Fruit fly (Drosophila melanogaster) whole organism, embryonic: ENCODE data around the gene CG46523.

ENCODE experiments used
- Abd-B ChIP-seq: fragments of 200-800 bp; sonication (Bioruptor generic); optimal IDR thresholded peaks from 2 replicates; lab custom pipeline; 2018; ENCODE audit warnings: missing biosample characterization, mild to moderate bottlenecking, missing genetic modification characterization, moderate library complexity
- CG10979 ChIP-seq: fragments of 200-800 bp; sonication (Bioruptor generic); optimal IDR thresholded peaks from 2 replicates; lab custom pipeline; 2018; ENCODE audit warnings: missing biosample characterization, mild to moderate bottlenecking, missing genetic modification characterization, moderate library complexity
- CG15696 ChIP-seq: fragments of 200-800 bp; sonication (Bioruptor generic); optimal IDR thresholded peaks from 2 replicates; lab custom pipeline; 2019; ENCODE audit warnings: missing biosample characterization, mild to moderate bottlenecking, missing genetic modification characterization, moderate library complexity
- CG18262 ChIP-seq: fragments of 200-800 bp; optimal IDR thresholded peaks from 3 replicates; lab custom pipeline; 2019; ENCODE audit warnings: missing biosample characterization, mild to moderate bottlenecking, missing genetic modification characterization, moderate library complexity
- CG18619 ChIP-seq: fragments of 200-800 bp; sonication (Bioruptor generic); optimal IDR thresholded peaks from 3 replicates; lab custom pipeline; 2017; ENCODE audit warnings: missing biosample characterization, mild to moderate bottlenecking, missing genetic modification characterization
- CG2129 ChIP-seq: fragments of 200-800 bp; sonication (Bioruptor generic); IDR thresholded peaks from 2 replicates; pipeline ENCODE4 v1.3.6; 2022; ENCODE audit warnings: missing biosample characterization, missing genetic modification characterization; ENCODE audit not compliant: partially characterized antibody
- CG3281 ChIP-seq: fragments of 200-800 bp; sonication (Bioruptor generic); optimal IDR thresholded peaks from 3 replicates; lab custom pipeline; 2017; ENCODE audit warnings: missing biosample characterization, mild to moderate bottlenecking, missing genetic modification characterization
- CG34422 ChIP-seq: fragments of 200-800 bp; sonication (Bioruptor generic); IDR thresholded peaks from 3 replicates; pipeline ENCODE4 v1.3.6; 2022; ENCODE audit warnings: missing biosample characterization, missing genetic modification characterization
- CG4404 ChIP-seq: fragments of 200-800 bp; sonication (Bioruptor generic); IDR thresholded peaks from 2 replicates; pipeline ENCODE4 v1.3.6; 2022; ENCODE audit warnings: missing biosample characterization, missing genetic modification characterization
- CG4707 ChIP-seq: fragments of 200-800 bp; sonication (Bioruptor generic); optimal IDR thresholded peaks from 2 replicates; lab custom pipeline; 2018; ENCODE audit warnings: missing biosample characterization, mild to moderate bottlenecking, missing genetic modification characterization, moderate library complexity
- CG7839 ChIP-seq: fragments of 200-800 bp; sonication (Bioruptor generic); optimal IDR thresholded peaks from 3 replicates; lab custom pipeline; 2018; ENCODE audit warnings: missing biosample characterization, mild to moderate bottlenecking, missing genetic modification characterization, moderate library complexity
- CG8290 ChIP-seq, 3 experiments: fragments of 200-800 bp; sonication (Bioruptor generic); optimal IDR thresholded peaks; 2 replicates each; lab custom pipeline; 2016 to 2019; ENCODE audit warnings: missing biosample characterization in 3 of 3, missing genetic modification characterization in 3 of 3, mild to moderate bottlenecking in 2 of 3, moderate library complexity in 1 of 3
- CG8359 ChIP-seq: fragments of 200-800 bp; sonication (Bioruptor generic); optimal IDR thresholded peaks from 2 replicates; lab custom pipeline; 2017; ENCODE audit warnings: missing biosample characterization, mild to moderate bottlenecking, missing genetic modification characterization, borderline replicate concordance
- CG9817 ChIP-seq: fragments of 200-800 bp; sonication (Bioruptor generic); optimal IDR thresholded peaks from 2 replicates; lab custom pipeline; 2018; ENCODE audit warnings: missing biosample characterization, mild to moderate bottlenecking, missing genetic modification characterization, moderate library complexity
- Dad ChIP-seq: fragments of 200-800 bp; sonication (Bioruptor generic); optimal IDR thresholded peaks from 3 replicates; lab custom pipeline; 2016; ENCODE audit warnings: missing biosample characterization, missing genetic modification characterization
- Dbx ChIP-seq: fragments of 200-800 bp; sonication (Bioruptor generic); IDR thresholded peaks from 3 replicates; pipeline ENCODE4 v1.3.6; 2022; ENCODE audit warnings: missing biosample characterization, missing genetic modification characterization
- Dip2 ChIP-seq: fragments of 200-800 bp; sonication (Bioruptor generic); IDR thresholded peaks from 2 replicates; pipeline ENCODE4 v1.3.6; 2022; ENCODE audit warnings: missing biosample characterization, missing genetic modification characterization
- GATAe ChIP-seq: fragments of 200-800 bp; sonication (Bioruptor generic); conservative IDR thresholded peaks from 2 replicates; pipeline ENCODE4 v1.3.6; 2022; ENCODE audit warnings: missing biosample characterization, missing genetic modification characterization
- HLHmδ ChIP-seq: fragments of 200-800 bp; sonication (Bioruptor generic); optimal IDR thresholded peaks from 2 replicates; lab custom pipeline; 2018; ENCODE audit warnings: missing biosample characterization, mild to moderate bottlenecking, missing genetic modification characterization, moderate library complexity
- Hand ChIP-seq: fragments of 200-800 bp; sonication (Bioruptor generic); optimal IDR thresholded peaks from 2 replicates; lab custom pipeline; 2017; ENCODE audit warnings: mild to moderate bottlenecking, missing biosample characterization, missing genetic modification reagents, missing genetic modification characterization
- Hr39 ChIP-seq: fragments of >200 bp; optimal IDR thresholded peaks from 2 replicates; lab custom pipeline; 2017
- Hr51 ChIP-seq, 2 experiments: fragments of 200-800 bp; sonication (Bioruptor generic); optimal IDR thresholded peaks; 2 replicates in 1 of 2; 3 replicates in 1 of 2; lab custom pipeline; 2016 to 2018; ENCODE audit warnings: missing biosample characterization in 2 of 2, missing genetic modification characterization in 2 of 2, mild to moderate bottlenecking in 1 of 2, moderate library complexity in 1 of 2
- Hr78 ChIP-seq, 2 experiments: fragments of 200-800 bp in 1 of 2; fragments of >200 bp in 1 of 2; sonication (Bioruptor generic) in 1 of 2; optimal IDR thresholded peaks; 2 replicates each; lab custom pipeline; 2017 to 2019; ENCODE audit warnings: missing biosample characterization in 2 of 2, missing genetic modification characterization in 2 of 2, mild to moderate bottlenecking in 1 of 2, moderate library complexity in 1 of 2
- MESR4 ChIP-seq: fragments of 200-800 bp; sonication (Bioruptor generic); optimal IDR thresholded peaks from 2 replicates; lab custom pipeline; 2018; ENCODE audit warnings: missing biosample characterization, mild to moderate bottlenecking, missing genetic modification characterization, moderate library complexity
- Nf-YB ChIP-seq: fragments of 200-800 bp; sonication (Bioruptor generic); optimal IDR thresholded peaks from 3 replicates; lab custom pipeline; 2019; ENCODE audit warnings: missing biosample characterization, mild to moderate bottlenecking, missing genetic modification characterization, moderate library complexity
- Rfx ChIP-seq: fragments of 200-800 bp; sonication (Bioruptor generic); IDR thresholded peaks from 2 replicates; pipeline ENCODE4 v1.3.6; 2022; ENCODE audit warnings: missing biosample characterization, missing genetic modification characterization
- Six4 ChIP-seq: fragments of 200-800 bp; sonication (Bioruptor generic); optimal IDR thresholded peaks from 2 replicates; lab custom pipeline; 2016; ENCODE audit warnings: missing biosample characterization, missing genetic modification characterization
- Trl ChIP-seq, 3 experiments: fragments of >200 bp in 2 of 3; fragments of 200-800 bp in 1 of 3; sonication (Bioruptor generic) in 1 of 3; optimal IDR thresholded peaks; 2 replicates in 1 of 3; 3 replicates in 2 of 3; lab custom pipeline; 2016 to 2017; ENCODE audit warnings: missing biosample characterization in 1 of 3, missing genetic modification characterization in 1 of 3
- Usf ChIP-seq: fragments of 200-800 bp; sonication (Bioruptor generic); optimal IDR thresholded peaks from 2 replicates; lab custom pipeline; 2017; ENCODE audit warnings: missing genotype, missing biosample characterization, missing genetic modification characterization
- ase ChIP-seq: fragments of 200-800 bp; sonication (Bioruptor generic); IDR thresholded peaks from 3 replicates; pipeline ENCODE4 v1.3.6; 2022; ENCODE audit warnings: missing biosample characterization, missing genetic modification characterization
- bbx ChIP-seq: fragments of 200-800 bp; sonication (Bioruptor generic); IDR thresholded peaks from 2 replicates; pipeline ENCODE4 v1.3.6; 2022; ENCODE audit warnings: missing biosample characterization, missing genetic modification characterization; ENCODE audit not compliant: partially characterized antibody
- bigmax ChIP-seq: fragments of 200-800 bp; sonication (Bioruptor generic); optimal IDR thresholded peaks from 2 replicates; lab custom pipeline; 2018; ENCODE audit warnings: missing biosample characterization, mild to moderate bottlenecking, missing genetic modification characterization
- caup ChIP-seq: fragments of 200-800 bp; sonication (Bioruptor generic); optimal IDR thresholded peaks from 3 replicates; lab custom pipeline; 2017; ENCODE audit warnings: missing biosample characterization, mild to moderate bottlenecking, missing genetic modification characterization, moderate library complexity; ENCODE audit not compliant: severe bottlenecking
- exex ChIP-seq: fragments of 200-800 bp; sonication (Bioruptor generic); optimal IDR thresholded peaks from 4 replicates; lab custom pipeline; 2018; ENCODE audit warnings: missing biosample characterization, mild to moderate bottlenecking, missing genetic modification characterization, moderate library complexity
- gfzf ChIP-seq: fragments of 200-800 bp; sonication (Bioruptor generic); optimal IDR thresholded peaks from 2 replicates; lab custom pipeline; 2016; ENCODE audit warnings: missing biosample characterization, mild to moderate bottlenecking, missing genetic modification characterization, moderate library complexity
- gro ChIP-seq: fragments of 200-800 bp; sonication (Bioruptor generic); optimal IDR thresholded peaks from 2 replicates; lab custom pipeline; 2016; ENCODE audit warnings: missing biosample characterization, missing genetic modification characterization
- ken ChIP-seq: fragments of 200-800 bp; sonication (Bioruptor generic); IDR thresholded peaks from 3 replicates; pipeline ENCODE4 v1.3.6; 2022; ENCODE audit warnings: missing biosample characterization, missing genetic modification characterization
- luna ChIP-seq: fragments of 200-800 bp; sonication (Bioruptor generic); optimal IDR thresholded peaks from 2 replicates; lab custom pipeline; 2016; ENCODE audit warnings: missing biosample characterization, missing genetic modification characterization
- mirr ChIP-seq: fragments of 200-800 bp; sonication (Bioruptor generic); optimal IDR thresholded peaks from 3 replicates; lab custom pipeline; 2018; ENCODE audit warnings: missing biosample characterization, mild to moderate bottlenecking, missing genetic modification characterization
- oc ChIP-seq: fragments of 200-800 bp; sonication (Bioruptor generic); optimal IDR thresholded peaks from 2 replicates; lab custom pipeline; 2018; ENCODE audit warnings: missing biosample characterization, mild to moderate bottlenecking, missing genetic modification characterization, moderate library complexity
- odd ChIP-seq: fragments of 200-800 bp; sonication (Bioruptor generic); optimal IDR thresholded peaks from 2 replicates; lab custom pipeline; 2017; ENCODE audit warnings: missing biosample characterization, mild to moderate bottlenecking, missing genetic modification characterization
- rib ChIP-seq: fragments of 200-800 bp; sonication (Bioruptor generic); IDR thresholded peaks from 2 replicates; pipeline ENCODE4 v1.3.6; 2022; ENCODE audit warnings: missing biosample characterization, missing genetic modification characterization
- sd ChIP-seq: fragments of 200-800 bp; sonication (Bioruptor generic); optimal IDR thresholded peaks from 3 replicates; lab custom pipeline; 2018; ENCODE audit warnings: missing biosample characterization, mild to moderate bottlenecking, missing genetic modification characterization, moderate library complexity
- seq ChIP-seq: fragments of 200-800 bp; sonication (Bioruptor generic); IDR thresholded peaks from 2 replicates; pipeline ENCODE4 v1.3.6; 2022; ENCODE audit warnings: missing biosample characterization, missing genetic modification characterization
- so ChIP-seq: fragments of 200-800 bp; sonication (Bioruptor generic); IDR thresholded peaks from 3 replicates; pipeline ENCODE4 v1.3.6; 2022; ENCODE audit warnings: missing biosample characterization, missing genetic modification characterization
- tap ChIP-seq: fragments of 200-800 bp; optimal IDR thresholded peaks from 3 replicates; lab custom pipeline; 2019; ENCODE audit warnings: missing biosample characterization, mild to moderate bottlenecking, missing genetic modification characterization, moderate library complexity
- trem ChIP-seq: fragments of 200-800 bp; optimal IDR thresholded peaks from 3 replicates; lab custom pipeline; 2019; ENCODE audit warnings: missing biosample characterization, mild to moderate bottlenecking, missing genetic modification characterization, moderate library complexity

Gene CG46523

dm6 chr3L:1967452-1968310 lies 28.8 kb upstream of the CG46523 start (continued):
- no peak for TF ChIP-seq CG10979 (tag; lab: Kevin White, UChicago)
- peak; percentile 66 to 95 for TF ChIP-seq Trl (optimal IDR thresholded peaks at IDR 0.05; lab: Kevin White, UChicago)
- TF ChIP-seq Trl (GFP tag; optimal IDR thresholded peaks at IDR 0.05; lab: Kevin White, UChicago) = no peak
- TF ChIP-seq ken = no peak
- TF ChIP-seq CG15696 (tag; lab: Kevin White, UChicago) = no peak
- TF ChIP-seq CG4404 = no peak
- TF ChIP-seq oc = no peak
- TF ChIP-seq caup (GFP tag; lab: Kevin White, UChicago) = no peak
- TF ChIP-seq sd (tag; lab: Kevin White, UChicago) = peak; percentile 67
- peak; percentile 87 for TF ChIP-seq exex (tag; lab: Kevin White, UChicago)
- no peak for TF ChIP-seq bbx (GFP tag; lab: Robert Waterston, UW)
- peak; percentile 67 for TF ChIP-seq mirr (GFP tag; lab: Kevin White, UChicago)
- TF ChIP-seq HLHmδ (GFP tag; lab: Kevin White, UChicago) = no peak
- TF ChIP-seq Dip2 (GFP tag; lab: Robert Waterston, UW) = no peak
- no peak for TF ChIP-seq Six4
- no peak for TF ChIP-seq gfzf (GFP tag; lab: Kevin White, UChicago)
- TF ChIP-seq bigmax (GFP tag; lab: Kevin White, UChicago) = no peak
- TF ChIP-seq Dad (GFP tag; lab: Kevin White, UChicago) = no peak
- no peak for TF ChIP-seq CG7839 (tag; lab: Kevin White, UChicago)
- TF ChIP-seq Rfx = no peak; the same call in 1 of the 2 replicates
- no peak for TF ChIP-seq ase (GFP tag; lab: Robert Waterston, UW)
- TF ChIP-seq Hr39 = no peak
- no peak for TF ChIP-seq CG8290 (GFP tag; optimal IDR thresholded peaks at IDR 0.05; lab: Kevin White, UChicago)
- TF ChIP-seq CG8290 (tag; optimal IDR thresholded peaks at IDR 0.05; lab: Kevin White, UChicago) = peak in 1 of 2 experiments; percentile 49
- no peak for TF ChIP-seq CG18262 (tag; lab: Kevin White, UChicago)
- TF ChIP-seq CG34422 (GFP tag; lab: Robert Waterston, UW) = no peak; the same call in 2 of the 3 replicates
- TF ChIP-seq Usf (GFP tag; lab: Kevin White, UChicago) = no peak
- no peak for TF ChIP-seq CG8359
- TF ChIP-seq CG3281 = no peak
- no peak for TF ChIP-seq Abd-B (GFP tag; lab: Kevin White, UChicago)
- no peak for TF ChIP-seq CG4707 (GFP tag; lab: Kevin White, UChicago)
- TF ChIP-seq odd = peak; percentile 37
- TF ChIP-seq gro (GFP tag; lab: Kevin White, UChicago) = no peak
- no peak for TF ChIP-seq tap (tag; lab: Kevin White, UChicago)
- peak; percentile 6 for TF ChIP-seq Hand (GFP tag; lab: Kevin White, UChicago)
- 0 out of 3 replicates have a peak, but pooled peaks have one; percentile 15 for TF ChIP-seq Dbx (GFP tag; lab: Robert Waterston, UW)
- TF ChIP-seq GATAe (GFP tag; lab: Robert Waterston, UW) = peak; percentile 38; the same call in 1 of the 2 replicates
- no peak for TF ChIP-seq rib
- TF ChIP-seq Nf-YB (GFP tag; lab: Kevin White, UChicago) = no peak
- TF ChIP-seq seq = no peak
- TF ChIP-seq trem (tag; lab: Kevin White, UChicago) = no peak
- no peak for TF ChIP-seq so (GFP tag; lab: Robert Waterston, UW)
- no peak for TF ChIP-seq MESR4 (GFP tag; lab: Kevin White, UChicago)
- no peak for TF ChIP-seq luna
- no peak for TF ChIP-seq CG18619
- TF ChIP-seq CG9817 = no peak
- no peak for TF ChIP-seq CG2129 (GFP tag; lab: Robert Waterston, UW)
- TF ChIP-seq Hr78 (GFP tag; optimal IDR thresholded peaks at IDR 0.05; lab: Kevin White, UChicago) = peak in 1 of 2 experiments; percentile 67
- no peak for TF ChIP-seq Hr51 (GFP tag; optimal IDR thresholded peaks at IDR 0.05; lab: Kevin White, UChicago)
